Worm (Caenorhabditis elegans) whole organism, young adult: ENCODE data around the gene F22B5.4.
"Not testable (repeated sequence)": the region's sequence is repeated elsewhere in the genome, so short reads cannot be mapped to it uniquely, and the experiment has no call there.

ENCODE experiments used
- B0336.3 ChIP-seq: fragments of 200-800 bp; sonication (Bioruptor generic); IDR thresholded peaks from 2 replicates; pipeline ENCODE4 v1.3.6; 2022; ENCODE audit warnings: missing genetic modification characterization, missing compliant biosample characterization
- F10E7.11 ChIP-seq: sonication (generic microtip); optimal IDR thresholded peaks from 2 replicates; lab custom pipeline; 2017; ENCODE audit warnings: mild to moderate bottlenecking, missing genetic modification characterization, moderate library complexity, missing compliant biosample characterization
- F22D6.2 ChIP-seq: sonication (generic microtip); optimal IDR thresholded peaks from 2 replicates; lab custom pipeline; 2016; ENCODE audit warnings: mild to moderate bottlenecking, missing genetic modification characterization, missing compliant biosample characterization
- F57A8.1 ChIP-seq: fragments of 200-800 bp; sonication (Bioruptor generic); optimal IDR thresholded peaks from 2 replicates; lab custom pipeline; 2018; ENCODE audit warnings: mild to moderate bottlenecking, missing genetic modification characterization, moderate library complexity, missing compliant biosample characterization
- F57C9.4 ChIP-seq: sonication (generic microtip); optimal IDR thresholded peaks from 2 replicates; lab custom pipeline; 2017; ENCODE audit warnings: mild to moderate bottlenecking, missing genetic modification characterization, missing compliant biosample characterization
- Y53G8AR.9 ChIP-seq: fragments of 200-800 bp; sonication (Bioruptor generic); conservative IDR thresholded peaks from 2 replicates; pipeline ENCODE4 v1.3.6; 2022; ENCODE audit warnings: missing genetic modification reagents, missing genetic modification characterization, missing compliant biosample characterization
- Y67H2A.10 ChIP-seq: fragments of 200-800 bp; sonication (Bioruptor generic); conservative IDR thresholded peaks from 2 replicates; pipeline ENCODE4 v1.3.6; 2022; ENCODE audit warnings: missing genetic modification reagents, missing genetic modification characterization, missing compliant biosample characterization
- aptf-2 ChIP-seq: fragments of 200-800 bp; sonication (Bioruptor generic); conservative IDR thresholded peaks from 2 replicates; pipeline ENCODE4 v1.3.6; 2022; ENCODE audit warnings: missing genetic modification reagents, missing genetic modification characterization, missing compliant biosample characterization
- aptf-3 ChIP-seq: fragments of 200-800 bp; sonication (Bioruptor generic); IDR thresholded peaks from 2 replicates; pipeline ENCODE4 v1.3.6; 2022; ENCODE audit warnings: missing genetic modification characterization, missing compliant biosample characterization
- attf-5 ChIP-seq: fragments of 200-800 bp; sonication (Bioruptor generic); optimal IDR thresholded peaks from 2 replicates; lab custom pipeline; 2018; ENCODE audit warnings: mild to moderate bottlenecking, missing genetic modification characterization, missing compliant biosample characterization
- cebp-1 ChIP-seq, 2 experiments: fragments of 200-800 bp in 1 of 2; sonication (Bioruptor generic) in 1 of 2; sonication (generic microtip) in 1 of 2; IDR thresholded peaks in 1 of 2; optimal IDR thresholded peaks in 1 of 2; 2 replicates each; pipeline versions ENCODE4 v1.3.6 to Lab custom; 2017 to 2022; ENCODE audit warnings: missing compliant biosample characterization in 2 of 2, missing genetic modification characterization in 2 of 2, mild to moderate bottlenecking in 1 of 2, missing genetic modification reagents in 1 of 2, moderate library complexity in 1 of 2
- ceh-40 ChIP-seq: fragments of 200-800 bp; sonication (Bioruptor generic); IDR thresholded peaks from 2 replicates; pipeline ENCODE4 v1.3.6; 2022; ENCODE audit warnings: missing genetic modification characterization, missing compliant biosample characterization
- dox-1 ChIP-seq: fragments of 200-800 bp; sonication (Bioruptor generic); IDR thresholded peaks from 2 replicates; pipeline ENCODE4 v1.3.6; 2022; ENCODE audit warnings: missing genetic modification reagents, missing genetic modification characterization, missing compliant biosample characterization
- efl-1 ChIP-seq: fragments of 150-350 bp; optimal IDR thresholded peaks from 2 replicates; lab custom pipeline; 2014; ENCODE audit warnings: missing biosample characterization, missing genetic modification reagents, missing genetic modification characterization
- egrh-3 ChIP-seq: fragments of 200-800 bp; sonication (Bioruptor generic); IDR thresholded peaks from 2 replicates; pipeline ENCODE4 v1.3.6; 2022; ENCODE audit warnings: missing genetic modification reagents, missing genetic modification characterization, missing compliant biosample characterization
- gei-17 ChIP-seq: fragments of 200-800 bp; sonication (Bioruptor generic); optimal IDR thresholded peaks from 2 replicates; lab custom pipeline; 2018; ENCODE audit warnings: mild to moderate bottlenecking, missing genetic modification characterization, missing compliant biosample characterization
- hmg-1.2 ChIP-seq: fragments of 200-800 bp; sonication (Bioruptor generic); IDR thresholded peaks from 2 replicates; pipeline ENCODE4 v1.3.6; 2022; ENCODE audit warnings: missing genetic modification reagents, missing genetic modification characterization, missing compliant biosample characterization
- hrde-1 ChIP-seq: sonication (generic microtip); optimal IDR thresholded peaks from 2 replicates; lab custom pipeline; 2016; ENCODE audit warnings: missing genetic modification characterization, mild to moderate bottlenecking, missing compliant biosample characterization, moderate library complexity, missing genotype, missing genetic modification reagents, borderline replicate concordance
- hsf-1 ChIP-seq: fragments of 200-800 bp; sonication (Bioruptor generic); IDR thresholded peaks from 2 replicates; pipeline ENCODE4 v1.3.6; 2022; ENCODE audit warnings: missing genetic modification reagents, missing genetic modification characterization, missing compliant biosample characterization
- lag-1 ChIP-seq: fragments of 200-800 bp; sonication (Bioruptor generic); IDR thresholded peaks from 2 replicates; pipeline ENCODE4 v1.3.6; 2022; ENCODE audit warnings: missing genetic modification reagents, missing genetic modification characterization, missing compliant biosample characterization
- lin-26 ChIP-seq: fragments of 200-800 bp; sonication (Bioruptor generic); IDR thresholded peaks from 2 replicates; pipeline ENCODE4 v1.3.6; 2022; ENCODE audit warnings: missing genetic modification reagents, missing genetic modification characterization, missing compliant biosample characterization
- lin-35 ChIP-seq, 3 experiments: fragments of 150-350 bp in 2 of 3; sonication (generic microtip) in 1 of 3; optimal IDR thresholded peaks; 2 replicates each; lab custom pipeline; 2014 to 2018; ENCODE audit warnings: missing biosample characterization in 3 of 3, missing genetic modification characterization in 3 of 3, missing genetic modification reagents in 3 of 3
- lin-54 ChIP-seq: fragments of 200-800 bp; sonication (Bioruptor generic); optimal IDR thresholded peaks from 2 replicates; lab custom pipeline; 2018; ENCODE audit warnings: mild to moderate bottlenecking, missing genetic modification characterization, missing compliant biosample characterization
- lir-1 ChIP-seq: fragments of 200-800 bp; sonication (Bioruptor generic); conservative IDR thresholded peaks from 2 replicates; pipeline ENCODE4 v1.3.6; 2022; ENCODE audit warnings: missing genetic modification reagents, missing genetic modification characterization, missing compliant biosample characterization
- lsy-27 ChIP-seq: sonication (generic microtip); optimal IDR thresholded peaks from 2 replicates; lab custom pipeline; 2017; ENCODE audit warnings: missing genetic modification characterization, mild to moderate bottlenecking, missing compliant biosample characterization, antibody characterized with exemption, missing genotype, borderline replicate concordance; ENCODE audit not compliant: insufficient read depth
- madf-3 ChIP-seq: fragments of 200-800 bp; sonication (Bioruptor generic); IDR thresholded peaks from 2 replicates; pipeline ENCODE4 v1.3.6; 2022; ENCODE audit warnings: missing genetic modification reagents, missing genetic modification characterization, missing compliant biosample characterization
- madf-6 ChIP-seq: fragments of 200-800 bp; sonication (Bioruptor generic); IDR thresholded peaks from 2 replicates; pipeline ENCODE4 v1.3.6; 2022; ENCODE audit warnings: missing genetic modification reagents, missing genetic modification characterization, missing compliant biosample characterization
- mel-28 ChIP-seq: sonication (generic microtip); optimal IDR thresholded peaks from 2 replicates; lab custom pipeline; 2016; ENCODE audit warnings: borderline replicate concordance, mild to moderate bottlenecking, missing genetic modification characterization, missing compliant biosample characterization
- mes-4 ChIP-seq: sonication (generic microtip); optimal IDR thresholded peaks from 2 replicates; lab custom pipeline; 2016; ENCODE audit warnings: missing genotype, missing genetic modification characterization, missing compliant biosample characterization
- mxl-1 ChIP-seq: sonication (generic microtip); optimal IDR thresholded peaks from 2 replicates; lab custom pipeline; 2016; ENCODE audit warnings: missing genetic modification characterization, missing compliant biosample characterization
- nfyb-1 ChIP-seq: fragments of 200-800 bp; sonication (Bioruptor generic); IDR thresholded peaks from 2 replicates; pipeline ENCODE4 v1.3.6; 2022; ENCODE audit warnings: missing genetic modification reagents, missing genetic modification characterization, missing compliant biosample characterization
- nhr-90 ChIP-seq: sonication (generic microtip); optimal IDR thresholded peaks from 2 replicates; lab custom pipeline; 2016; ENCODE audit warnings: missing genotype, mild to moderate bottlenecking, missing genetic modification characterization, missing compliant biosample characterization
- pbrm-1 ChIP-seq: fragments of 200-800 bp; sonication (Bioruptor generic); IDR thresholded peaks from 2 replicates; pipeline ENCODE4 v1.3.6; 2022; ENCODE audit warnings: missing genetic modification reagents, missing genetic modification characterization, missing compliant biosample characterization
- pha-4 ChIP-seq: fragments of 150-350 bp; sonication (generic microtip); optimal IDR thresholded peaks from 2 replicates; lab custom pipeline; 2014; ENCODE audit warnings: missing biosample characterization, missing genetic modification reagents, missing genetic modification characterization
- rcor-1 ChIP-seq: fragments of 200-800 bp; sonication (Bioruptor generic); IDR thresholded peaks from 2 replicates; pipeline ENCODE4 v1.3.6; 2022; ENCODE audit warnings: missing genetic modification reagents, missing genetic modification characterization, missing compliant biosample characterization
- repo-1 ChIP-seq: sonication (generic microtip); optimal IDR thresholded peaks from 2 replicates; lab custom pipeline; 2017; ENCODE audit warnings: mild to moderate bottlenecking, missing genetic modification characterization, missing compliant biosample characterization
- rpc-1 ChIP-seq, 2 experiments: fragments of 150-350 bp in 1 of 2; sonication (generic microtip) in 1 of 2; optimal IDR thresholded peaks; 2 replicates each; lab custom pipeline; 2014 to 2018; ENCODE audit warnings: missing biosample characterization in 1 of 2, missing genetic modification characterization in 1 of 2, missing genetic modification reagents in 1 of 2, missing genotype in 1 of 2
- unc-62 ChIP-seq: fragments of 150-350 bp; optimal IDR thresholded peaks from 2 replicates; lab custom pipeline; 2014; ENCODE audit warnings: missing biosample characterization, missing genetic modification reagents, missing genetic modification characterization
- zfh-2 ChIP-seq: fragments of 200-800 bp; sonication (Bioruptor generic); conservative IDR thresholded peaks from 2 replicates; pipeline ENCODE4 v1.3.6; 2022; ENCODE audit warnings: missing genetic modification reagents, missing genetic modification characterization, missing compliant biosample characterization
- ztf-28 ChIP-seq: fragments of 200-800 bp; sonication (Bioruptor generic); IDR thresholded peaks from 2 replicates; pipeline ENCODE4 v1.3.6; 2022; ENCODE audit warnings: missing genetic modification reagents, missing genetic modification characterization, missing compliant biosample characterization
- ztf-3 ChIP-seq: fragments of 200-800 bp; sonication (Bioruptor generic); optimal IDR thresholded peaks from 2 replicates; lab custom pipeline; 2018; ENCODE audit warnings: mild to moderate bottlenecking, missing genetic modification characterization, missing compliant biosample characterization

Gene F22B5.4

ce11 chrII:8457438-8457837, 7.9 kb downstream of the F22B5.4 start, which contains the start of gene zyg-9:
Gene zyg-9, plus strand, starts transcription at chrII:8457818.
- TF ChIP-seq cebp-1 (GFP tag; IDR thresholded peaks at IDR 0.05; lab: Robert Waterston, UW) (peak; percentile 96), cebp-1 (tag; optimal IDR thresholded peaks at IDR 0.05; lab: Kevin White, UChicago) (peak; percentile 99), pbrm-1 (GFP tag; lab: Robert Waterston, UW) (0 out of 2 replicates have a peak, but pooled peaks have one; percentile 22), F57A8.1 (GFP tag; lab: Kevin White, UChicago) (no peak), zfh-2 (GFP tag; lab: Robert Waterston, UW) (peak; percentile 69; the same call in 1 of the 2 replicates), madf-3 (GFP tag; lab: Robert Waterston, UW) (no peak), lag-1 (GFP tag; lab: Robert Waterston, UW) (no peak), lin-35 (GFP tag; optimal IDR thresholded peaks at IDR 0.05; lab: Kevin White, UChicago) (peak in 1 of 3 experiments; percentile 53), attf-5 (peak; percentile 76), lsy-27 (tag; lab: Kevin White, UChicago) (no peak), mes-4 (no peak), lin-26 (peak; percentile 27; the same call in 1 of the 2 replicates), nfyb-1 (GFP tag; lab: Robert Waterston, UW) (peak; percentile 14; the same call in 1 of the 2 replicates), lin-54 (peak; percentile 26), Y67H2A.10 (GFP tag; lab: Robert Waterston, UW) (peak; percentile 8; the same call in 1 of the 2 replicates), F22D6.2 (no peak)

ce11 chrII:8459832-8460566, 10.5 kb downstream of the F22B5.4 start:
- TF ChIP-seq hsf-1 (peak; percentile 97), dox-1 (GFP tag; lab: Robert Waterston, UW) (peak; percentile 68), egrh-3 (GFP tag; lab: Robert Waterston, UW) (peak; percentile 51), ceh-40 (GFP tag; lab: Robert Waterston, UW) (0 out of 2 replicates have a peak, but pooled peaks have one; percentile 33), madf-3 (GFP tag; lab: Robert Waterston, UW) (peak; percentile 68; the same call in 1 of the 2 replicates), aptf-3 (GFP tag; lab: Robert Waterston, UW) (peak; percentile 79; the same call in 1 of the 2 replicates), madf-6 (GFP tag; lab: Robert Waterston, UW) (peak; percentile 27), rcor-1 (GFP tag; lab: Robert Waterston, UW) (peak; percentile 18; the same call in 1 of the 2 replicates), rpc-1 (optimal IDR thresholded peaks at IDR 0.05; lab: Kevin White, UChicago) (peak; percentile 3)
- TF ChIP-seq rpc-1 (tag; optimal IDR thresholded peaks at IDR 0.05; lab: Kevin White, UChicago): not testable (repeated sequence)

ce11 chrII:8464448-8464898, 15.0 kb downstream of the F22B5.4 start, which contains the start of gene fars-3:
Gene fars-3, plus strand, starts transcription at chrII:8464848.
- TF ChIP-seq lir-1 (no peak), F10E7.11 (no peak), hsf-1 (peak; percentile 81), attf-5 (no peak), Y53G8AR.9 (GFP tag; lab: Robert Waterston, UW) (peak; percentile 71), hmg-1.2 (GFP tag; lab: Robert Waterston, UW) (peak; percentile 41), lin-35 (GFP tag; optimal IDR thresholded peaks at IDR 0.05; lab: Kevin White, UChicago) (peak in 1 of 3 experiments; percentile 49), hrde-1 (tag; lab: Kevin White, UChicago) (peak; percentile 71), mel-28 (tag; lab: Kevin White, UChicago) (no peak), aptf-2 (GFP tag; lab: Robert Waterston, UW) (0 out of 2 replicates have a peak, but pooled peaks have one; percentile 14), mxl-1 (tag; lab: Kevin White, UChicago) (no peak), Y67H2A.10 (GFP tag; lab: Robert Waterston, UW) (0 out of 2 replicates have a peak, but pooled peaks have one; percentile 32), efl-1 (GFP tag; lab: Kevin White, UChicago) (no peak), gei-17 (GFP tag; lab: Kevin White, UChicago) (no peak), F57C9.4 (no peak), nfyb-1 (GFP tag; lab: Robert Waterston, UW) (no peak), pha-4 (tag; lab: Kevin White, UChicago) (no peak), unc-62 (no peak), F57A8.1 (GFP tag; lab: Kevin White, UChicago) (no peak), lag-1 (GFP tag; lab: Robert Waterston, UW) (no peak), ztf-3 (GFP tag; lab: Kevin White, UChicago) (no peak), B0336.3 (GFP tag; lab: Robert Waterston, UW) (peak; percentile 42; the same call in 1 of the 2 replicates), madf-3 (GFP tag; lab: Robert Waterston, UW) (0 out of 2 replicates have a peak, but pooled peaks have one; percentile 69), nhr-90 (tag; lab: Kevin White, UChicago) (no peak), repo-1 (no peak), ztf-28 (GFP tag; lab: Robert Waterston, UW) (no peak)
